Worm (Caenorhabditis elegans) whole organism, L1 larva: ENCODE measurements around the gene lgc-38.

Experiments
- C04F5.9 ChIP-seq: sonication (generic microtip); optimal IDR thresholded peaks from 2 replicates; lab custom pipeline; 2016; ENCODE audit warnings: missing genetic modification characterization, missing compliant biosample characterization
- C16A3.4 ChIP-seq: fragments of 150-350 bp; optimal IDR thresholded peaks from 2 replicates; lab custom pipeline; 2014; ENCODE audit warnings: missing biosample characterization, missing genetic modification characterization
- ceh-82 ChIP-seq, 3 experiments: fragments of 150-350 bp in 1 of 3; sonication (generic microtip) in 2 of 3; optimal IDR thresholded peaks; 2 replicates each; lab custom pipeline; 2014 to 2017; ENCODE audit warnings: missing biosample characterization in 3 of 3, missing genetic modification characterization in 3 of 3
- ceh-90 ChIP-seq: sonication (generic microtip); optimal IDR thresholded peaks from 2 replicates; lab custom pipeline; 2016; ENCODE audit warnings: missing genetic modification characterization, missing compliant biosample characterization
- ces-1 ChIP-seq: fragments of 150-350 bp; optimal IDR thresholded peaks from 2 replicates; lab custom pipeline; 2014; ENCODE audit warnings: missing biosample characterization, missing genetic modification reagents, missing genetic modification characterization
- dpl-1 ChIP-seq, 3 experiments: fragments of 150-350 bp in 2 of 3; sonication (generic microtip) in 1 of 3; optimal IDR thresholded peaks; 2 replicates each; lab custom pipeline; 2014 to 2017; ENCODE audit warnings: missing biosample characterization in 3 of 3, missing genetic modification characterization in 3 of 3, missing genetic modification reagents in 3 of 3
- dsc-1 ChIP-seq: sonication (generic microtip); optimal IDR thresholded peaks from 2 replicates; lab custom pipeline; 2016; ENCODE audit warnings: mild to moderate bottlenecking, missing genetic modification characterization, missing compliant biosample characterization
- efl-1 ChIP-seq, 4 experiments: fragments of 150-350 bp; optimal IDR thresholded peaks in 3 of 4; peaks in 1 of 4; 1 replicate in 1 of 4; 2 replicates in 3 of 4; lab custom pipeline; 2014; ENCODE audit warnings: missing biosample characterization in 2 of 4, missing genetic modification characterization in 2 of 4, missing genetic modification reagents in 2 of 4
- egl-27 ChIP-seq, 2 experiments: fragments of 150-350 bp in 1 of 2; sonication (generic microtip); optimal IDR thresholded peaks; 3 replicates each; lab custom pipeline; 2017 to 2018; ENCODE audit warnings: missing biosample characterization in 2 of 2, missing genetic modification characterization in 2 of 2, missing genetic modification reagents in 2 of 2
- elt-2 ChIP-seq: sonication (generic microtip); optimal IDR thresholded peaks from 2 replicates; lab custom pipeline; 2016; ENCODE audit warnings: missing genetic modification characterization, mild to moderate bottlenecking, inconsistent platforms, missing compliant biosample characterization, missing genetic modification reagents
- elt-3 ChIP-seq, 6 experiments: fragments of 150-350 bp in 1 of 6; sonication (generic microtip); optimal IDR thresholded peaks; 2 replicates each; lab custom pipeline; 2017 to 2018; ENCODE audit warnings: missing biosample characterization in 6 of 6, missing genetic modification characterization in 6 of 6, inconsistent platforms in 1 of 6
- fkh-10 ChIP-seq: sonication (generic microtip); optimal IDR thresholded peaks from 2 replicates; lab custom pipeline; 2017; ENCODE audit warnings: missing biosample characterization, missing genetic modification reagents, missing genetic modification characterization
- fos-1 ChIP-seq: fragments of 150-350 bp; optimal IDR thresholded peaks from 2 replicates; lab custom pipeline; 2014; ENCODE audit warnings: missing biosample characterization, missing genetic modification characterization
- jun-1 ChIP-seq: fragments of 150-350 bp; optimal IDR thresholded peaks from 2 replicates; lab custom pipeline; 2014; ENCODE audit warnings: missing biosample characterization, missing genetic modification reagents, missing genetic modification characterization
- lin-13 ChIP-seq: fragments of 150-350 bp; optimal IDR thresholded peaks from 2 replicates; lab custom pipeline; 2014; ENCODE audit warnings: missing biosample characterization, missing genetic modification reagents, missing genetic modification characterization
- lin-14 ChIP-seq: fragments of 200-800 bp; sonication (Bioruptor generic); optimal IDR thresholded peaks from 2 replicates; lab custom pipeline; 2018; ENCODE audit warnings: mild to moderate bottlenecking, missing genetic modification characterization, moderate library complexity, missing compliant biosample characterization
- lin-15B ChIP-seq: fragments of 150-350 bp; sonication (generic microtip); optimal IDR thresholded peaks from 3 replicates; lab custom pipeline; 2014; ENCODE audit warnings: missing biosample characterization, missing genetic modification characterization
- lin-35 ChIP-seq, 2 experiments: fragments of 150-350 bp; optimal IDR thresholded peaks; 2 replicates each; lab custom pipeline; 2014; ENCODE audit warnings: missing biosample characterization in 2 of 2, missing genetic modification characterization in 2 of 2, missing genetic modification reagents in 2 of 2
- lsy-2 ChIP-seq, 2 experiments: fragments of 150-350 bp; optimal IDR thresholded peaks; 2 replicates each; lab custom pipeline; 2014; ENCODE audit warnings: missing biosample characterization in 2 of 2, missing genetic modification characterization in 2 of 2
- mep-1 ChIP-seq: fragments of 150-350 bp; optimal IDR thresholded peaks from 2 replicates; lab custom pipeline; 2014; ENCODE audit warnings: missing biosample characterization, missing genetic modification characterization
- nhr-19 ChIP-seq: fragments of 200-800 bp; sonication (Bioruptor generic); conservative IDR thresholded peaks from 2 replicates; pipeline ENCODE4 v1.3.6; 2022; ENCODE audit warnings: missing genetic modification characterization, missing compliant biosample characterization
- nhr-20 ChIP-seq: sonication (generic microtip); optimal IDR thresholded peaks from 2 replicates; lab custom pipeline; 2016; ENCODE audit warnings: mild to moderate bottlenecking, missing genetic modification characterization, missing compliant biosample characterization
- nhr-237 ChIP-seq: fragments of 150-350 bp; optimal IDR thresholded peaks from 2 replicates; lab custom pipeline; 2014; ENCODE audit warnings: missing biosample characterization, missing genetic modification characterization
- nhr-47 ChIP-seq: sonication (generic microtip); optimal IDR thresholded peaks from 2 replicates; lab custom pipeline; 2016; ENCODE audit warnings: mild to moderate bottlenecking, missing genetic modification characterization, moderate library complexity, missing compliant biosample characterization
- nhr-71 ChIP-seq: sonication (generic microtip); optimal IDR thresholded peaks from 2 replicates; lab custom pipeline; 2016; ENCODE audit warnings: mild to moderate bottlenecking, missing genetic modification characterization, moderate library complexity, missing compliant biosample characterization
- nhr-77 ChIP-seq: fragments of 150-350 bp; optimal IDR thresholded peaks from 2 replicates; lab custom pipeline; 2014; ENCODE audit warnings: missing biosample characterization, missing genetic modification characterization
- nhr-85 ChIP-seq: sonication (generic microtip); peaks from one replicate; lab custom pipeline; 2016; ENCODE audit warnings: missing genetic modification characterization, inconsistent platforms, missing compliant biosample characterization
- nhr-90 ChIP-seq: sonication (generic microtip); optimal IDR thresholded peaks from 2 replicates; lab custom pipeline; 2016; ENCODE audit warnings: mild to moderate bottlenecking, missing genetic modification characterization, missing compliant biosample characterization; ENCODE audit not compliant: poor library complexity
- pax-3 ChIP-seq: fragments of 200-800 bp; sonication (Bioruptor generic); optimal IDR thresholded peaks from 2 replicates; lab custom pipeline; 2018; ENCODE audit warnings: mild to moderate bottlenecking, missing genetic modification characterization, moderate library complexity, missing compliant biosample characterization
- pqm-1 ChIP-seq: sonication (generic microtip); optimal IDR thresholded peaks from 3 replicates; lab custom pipeline; 2017; ENCODE audit warnings: missing biosample characterization, missing genetic modification characterization
- rnt-1 ChIP-seq: sonication (generic microtip); optimal IDR thresholded peaks from 2 replicates; lab custom pipeline; 2016; ENCODE audit warnings: mild to moderate bottlenecking, missing genetic modification characterization, moderate library complexity, missing compliant biosample characterization
- skn-1 ChIP-seq: fragments of 150-350 bp; optimal IDR thresholded peaks from 2 replicates; lab custom pipeline; 2014; ENCODE audit warnings: missing biosample characterization, missing genetic modification characterization
- snpc-4 ChIP-seq: fragments of 150-350 bp; optimal IDR thresholded peaks from 2 replicates; lab custom pipeline; 2014; ENCODE audit warnings: missing biosample characterization, missing genetic modification characterization
- snu-23 ChIP-seq: sonication (generic microtip); optimal IDR thresholded peaks from 2 replicates; lab custom pipeline; 2016; ENCODE audit warnings: missing genetic modification characterization, missing compliant biosample characterization
- swsn-7 ChIP-seq: sonication (generic microtip); optimal IDR thresholded peaks from 2 replicates; lab custom pipeline; 2016; ENCODE audit warnings: missing genetic modification characterization, missing compliant biosample characterization
- tbx-2 ChIP-seq: sonication (generic microtip); optimal IDR thresholded peaks from 2 replicates; lab custom pipeline; 2016; ENCODE audit warnings: missing genetic modification characterization, missing compliant biosample characterization
- unc-130 ChIP-seq: fragments of 150-350 bp; optimal IDR thresholded peaks from 2 replicates; lab custom pipeline; 2017; ENCODE audit warnings: missing biosample characterization, missing genetic modification characterization, inconsistent platforms
- unc-62 ChIP-seq: fragments of 150-350 bp; optimal IDR thresholded peaks from 2 replicates; lab custom pipeline; 2014; ENCODE audit warnings: missing biosample characterization, missing genetic modification reagents, missing genetic modification characterization
- unc-86 ChIP-seq: sonication (generic microtip); optimal IDR thresholded peaks from 2 replicates; lab custom pipeline; 2016; ENCODE audit warnings: missing genetic modification characterization, missing compliant biosample characterization
- unc-98 ChIP-seq: fragments of 200-800 bp; sonication (Bioruptor generic); IDR thresholded peaks from 2 replicates; pipeline ENCODE4 v1.3.6; 2022; ENCODE audit warnings: missing genetic modification characterization, missing compliant biosample characterization
- vab-15 ChIP-seq: sonication (generic microtip); optimal IDR thresholded peaks from 2 replicates; lab custom pipeline; 2017; ENCODE audit warnings: missing genotype, mild to moderate bottlenecking, missing genetic modification characterization, missing compliant biosample characterization
- xbp-1 ChIP-seq: sonication (generic microtip); optimal IDR thresholded peaks from 2 replicates; lab custom pipeline; 2016; ENCODE audit warnings: missing genetic modification characterization, missing compliant biosample characterization
- ztf-11 ChIP-seq, 2 experiments: sonication (generic microtip); optimal IDR thresholded peaks; 2 replicates each; lab custom pipeline; 2016 to 2017; ENCODE audit warnings: missing genetic modification characterization in 2 of 2, missing biosample characterization in 1 of 2, missing compliant biosample characterization in 1 of 2
- ztf-4 ChIP-seq: fragments of 150-350 bp; optimal IDR thresholded peaks from 2 replicates; lab custom pipeline; 2014; ENCODE audit warnings: missing biosample characterization, missing genetic modification characterization

Gene lgc-38

DNA sequence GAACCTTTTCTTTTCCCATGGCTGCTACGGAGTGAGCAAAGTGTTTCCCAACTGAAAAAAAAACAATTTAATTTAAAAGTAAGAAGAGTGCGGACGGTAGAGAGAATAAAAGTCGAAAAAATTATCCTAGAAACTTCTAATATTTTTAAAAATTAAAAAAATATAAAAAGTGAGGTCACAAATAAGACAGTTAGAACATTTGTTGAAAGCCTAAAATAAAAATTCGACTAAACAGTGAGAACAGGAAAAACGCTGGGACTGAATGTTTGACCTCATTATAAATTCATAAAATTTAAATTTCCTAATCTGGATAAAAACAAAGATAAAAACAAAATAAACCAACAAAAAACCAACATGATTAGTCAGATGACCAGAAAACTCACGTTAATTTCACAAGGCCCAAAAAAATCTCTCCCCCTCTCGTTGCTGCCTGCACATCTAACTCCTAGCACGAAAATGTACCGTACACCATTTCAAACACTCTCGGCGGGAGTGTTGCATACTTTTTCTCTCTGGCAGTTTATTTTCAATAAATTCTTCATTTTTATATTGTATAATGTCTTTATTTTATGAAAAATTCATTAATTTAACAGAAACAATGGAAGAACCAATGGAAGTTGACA lies 37.2 kb upstream of the lgc-38 start, which contains the start of the genes eef-1A.1 and rfc-4 (continued):
- peak; percentile 95 for TF ChIP-seq unc-130 (tag; lab: Kevin White, UChicago)
- peak; percentile 97 to 99 for TF ChIP-seq lin-35 (GFP tag; optimal IDR thresholded peaks at IDR 0.05; lab: Kevin White, UChicago)
- peak; percentile 92 for TF ChIP-seq fkh-10 (GFP tag; lab: Kevin White, UChicago)
- TF ChIP-seq elt-3 (tag; optimal IDR thresholded peaks at IDR 0.05; lab: Kevin White, UChicago), result peak; percentile 80 to 100 (median 92)
- TF ChIP-seq lin-14, result peak; percentile 97

DNA sequence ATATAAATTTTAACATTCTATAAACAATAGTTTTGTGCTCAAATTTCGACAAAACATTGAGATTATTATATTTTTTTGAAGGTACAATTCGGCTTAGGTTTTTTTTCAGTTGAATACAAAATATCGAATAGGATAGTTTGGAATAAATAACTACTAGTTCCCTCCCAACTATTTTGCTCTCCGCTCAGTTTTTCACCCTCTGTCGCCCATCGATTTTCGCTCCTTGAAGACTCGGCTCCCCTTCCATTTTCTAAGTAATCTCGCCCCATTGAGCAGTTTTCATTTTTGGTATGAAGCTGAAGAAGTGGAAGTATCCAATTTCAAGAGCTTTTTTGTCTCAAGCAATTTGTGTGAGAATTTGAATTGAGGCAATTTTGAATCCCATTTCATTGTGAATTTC lies 35.3 kb upstream of the lgc-38 start, which contains the start of gene F31E3.2:
Gene F31E3.2, plus strand, starts transcription at position 301 of the 400 bp plus-strand sequence.
- TF ChIP-seq lsy-2 (tag; optimal IDR thresholded peaks at IDR 0.05; lab: Kevin White, UChicago), result peak in 1 of 2 experiments; percentile 9
- TF ChIP-seq nhr-77 (tag; lab: Kevin White, UChicago), result no peak

DNA sequence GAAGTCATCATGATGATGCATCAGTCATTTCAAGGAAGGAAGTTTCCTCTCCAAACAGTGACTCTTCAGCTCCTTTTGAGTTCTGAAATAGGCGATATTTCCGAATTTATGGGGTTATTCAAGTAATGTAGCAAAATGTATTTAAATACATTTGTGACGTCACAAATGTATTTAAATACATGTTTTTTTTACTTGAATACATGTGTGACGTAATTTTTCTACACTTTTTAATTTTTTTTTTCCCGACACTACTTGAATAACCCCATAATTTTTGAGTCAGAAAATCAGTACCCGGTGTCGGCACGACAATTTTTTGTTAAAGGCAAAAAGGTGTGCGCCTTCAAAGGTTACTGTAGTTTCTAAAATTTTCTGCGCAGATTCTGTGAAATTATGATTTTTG lies 34.0 kb upstream of the lgc-38 start:
- no peak for TF ChIP-seq egl-27 (tag; optimal IDR thresholded peaks at IDR 0.05; lab: Kevin White, UChicago)
- TF ChIP-seq, all 84 proteins: peak for 0

DNA sequence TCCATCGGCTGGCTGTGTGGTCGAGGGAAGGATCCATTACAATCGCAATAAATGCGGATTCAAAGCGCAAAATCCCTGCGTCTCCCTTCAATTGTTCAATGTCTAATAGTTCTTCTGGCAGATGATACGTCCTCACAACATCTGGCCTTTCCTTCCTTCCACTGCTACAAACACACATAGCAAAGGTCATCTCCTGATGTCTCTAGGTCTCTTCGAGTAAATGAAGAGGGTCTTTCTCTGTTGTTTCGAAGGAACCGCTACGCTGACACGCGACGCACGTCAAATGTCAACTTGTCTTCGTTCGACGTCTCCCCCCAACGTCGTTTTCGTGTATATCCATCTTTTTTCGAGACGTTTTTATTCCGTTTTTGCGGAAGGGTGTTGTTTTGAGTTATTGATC lies 30.1 kb upstream of the lgc-38 start:
- peak; percentile 91 for TF ChIP-seq lin-14
- TF ChIP-seq dpl-1 (GFP tag; optimal IDR thresholded peaks at IDR 0.05; lab: Kevin White, UChicago), result peak; percentile 55 to 58 (median 55)
- peak; percentile 3 for TF ChIP-seq skn-1
- no peak for TF ChIP-seq lin-15B (tag; lab: Kevin White, UChicago)
- peak; percentile 34 for TF ChIP-seq fos-1 (tag; lab: Kevin White, UChicago)
- TF ChIP-seq nhr-20 (tag; lab: Kevin White, UChicago), result peak; percentile 71
- peak; percentile 87 for TF ChIP-seq snu-23 (GFP tag; lab: Kevin White, UChicago)
- TF ChIP-seq ces-1 (GFP tag; lab: Kevin White, UChicago), result no peak
- peak; percentile 24 for TF ChIP-seq unc-86 (tag; lab: Kevin White, UChicago)
- peak; percentile 43 for TF ChIP-seq nhr-90 (tag; lab: Kevin White, UChicago)
- TF ChIP-seq rnt-1 (tag; lab: Kevin White, UChicago), result peak; percentile 68
- peak; percentile 78 for TF ChIP-seq C16A3.4 (tag; lab: Kevin White, UChicago)
- peak; percentile 80 for TF ChIP-seq nhr-71 (tag; lab: Kevin White, UChicago)
- peak; percentile 60 for TF ChIP-seq swsn-7 (tag; lab: Kevin White, UChicago)
- no peak for TF ChIP-seq jun-1 (tag; lab: Kevin White, UChicago)
- TF ChIP-seq pqm-1 (tag; lab: Kevin White, UChicago), result no peak
- TF ChIP-seq vab-15 (tag; lab: Kevin White, UChicago), result no peak
- TF ChIP-seq mep-1, result peak; percentile 88
- no peak for TF ChIP-seq elt-2 (tag; lab: Kevin White, UChicago)
- peak in 2 of 6 experiments; percentile 17 to 65 for TF ChIP-seq elt-3 (tag; optimal IDR thresholded peaks at IDR 0.05; lab: Kevin White, UChicago)
- TF ChIP-seq lin-35 (GFP tag; optimal IDR thresholded peaks at IDR 0.05; lab: Kevin White, UChicago), result peak; percentile 43 to 72
- peak; percentile 31 for TF ChIP-seq snpc-4 (tag; lab: Kevin White, UChicago)
- TF ChIP-seq ztf-11 (tag; optimal IDR thresholded peaks at IDR 0.05; lab: Kevin White, UChicago), result peak in 1 of 2 experiments; percentile 58
- peak; percentile 79 for TF ChIP-seq tbx-2 (tag; lab: Kevin White, UChicago)
- TF ChIP-seq ceh-82 (tag; optimal IDR thresholded peaks at IDR 0.05; lab: Kevin White, UChicago), result peak in 1 of 3 experiments; percentile 32
- peak; percentile 20 for TF ChIP-seq xbp-1
- peak; percentile 79 to 94 for TF ChIP-seq lsy-2 (tag; optimal IDR thresholded peaks at IDR 0.05; lab: Kevin White, UChicago)
- peak; percentile 49 for TF ChIP-seq nhr-47 (tag; lab: Kevin White, UChicago)
- TF ChIP-seq ceh-90 (tag; lab: Kevin White, UChicago), result no peak
- TF ChIP-seq unc-62 (GFP tag; lab: Kevin White, UChicago), result peak; percentile 80
- no peak for TF ChIP-seq pax-3 (tag; lab: Kevin White, UChicago)
- peak; percentile 96 for TF ChIP-seq C04F5.9
- TF ChIP-seq lin-13 (GFP tag; lab: Kevin White, UChicago), result peak; percentile 69
- peak in 1 of 2 experiments; percentile 0 for TF ChIP-seq egl-27 (tag; optimal IDR thresholded peaks at IDR 0.05; lab: Kevin White, UChicago)
- peak; percentile 48 to 62 for TF ChIP-seq efl-1 (optimal IDR thresholded peaks at IDR 0.05; lab: Kevin White, UChicago)
- TF ChIP-seq efl-1 (GFP tag; optimal IDR thresholded peaks at IDR 0.05 in 1 of 2; lab: Kevin White, UChicago), result peak; percentile 40 to 82
- peak; percentile 92 for TF ChIP-seq nhr-85 (tag; lab: Kevin White, UChicago)
- TF ChIP-seq nhr-237, result no peak
- no peak for TF ChIP-seq unc-98 (GFP tag; lab: Robert Waterston, UW)
- TF ChIP-seq ztf-4 (tag; lab: Kevin White, UChicago), result peak; percentile 47
- peak; percentile 62 for TF ChIP-seq nhr-19 (GFP tag; lab: Robert Waterston, UW)
- peak; percentile 78 for TF ChIP-seq dsc-1 (tag; lab: Kevin White, UChicago)
